Worm (Caenorhabditis elegans) whole organism, early embryonic: Measurements from ENCODE around the gene pqn-79.
"Not testable (repeated sequence)": the region's sequence is repeated elsewhere in the genome, so short reads cannot be mapped to it uniquely, and the experiment has no call there.

Experiments
- B0310.2 ChIP-seq: sonication (generic microtip); optimal IDR thresholded peaks from 2 replicates; lab custom pipeline; 2016; ENCODE audit warnings: mild to moderate bottlenecking, missing genetic modification characterization, missing compliant biosample characterization
- F13C5.2 ChIP-seq: sonication (generic microtip); optimal IDR thresholded peaks from 2 replicates; lab custom pipeline; 2017; ENCODE audit warnings: mild to moderate bottlenecking, missing genetic modification characterization, inconsistent platforms, missing compliant biosample characterization
- aly-1 ChIP-seq: sonication (generic microtip); optimal IDR thresholded peaks from 2 replicates; lab custom pipeline; 2016; ENCODE audit warnings: missing genetic modification characterization, missing compliant biosample characterization
- ama-1 ChIP-seq: fragments of 150-350 bp; optimal IDR thresholded peaks from 2 replicates; lab custom pipeline; 2014
- ceh-13 ChIP-seq: fragments of 200-800 bp; sonication (Bioruptor generic); optimal IDR thresholded peaks from 2 replicates; lab custom pipeline; 2018; ENCODE audit warnings: mild to moderate bottlenecking, missing genetic modification characterization, missing compliant biosample characterization
- ceh-36 ChIP-seq: sonication (generic microtip); optimal IDR thresholded peaks from 2 replicates; lab custom pipeline; 2016; ENCODE audit warnings: missing genetic modification characterization, inconsistent platforms, missing compliant biosample characterization
- ets-7 ChIP-seq: sonication (generic microtip); optimal IDR thresholded peaks from 2 replicates; lab custom pipeline; 2016; ENCODE audit warnings: missing genotype, missing genetic modification characterization, missing compliant biosample characterization
- flt-1 ChIP-seq: fragments of 200-800 bp; sonication (Bioruptor generic); IDR thresholded peaks from 2 replicates; pipeline ENCODE4 v1.3.6; 2022; ENCODE audit warnings: missing genetic modification characterization, missing compliant biosample characterization
- hmbx-1 ChIP-seq: sonication (generic microtip); optimal IDR thresholded peaks from 2 replicates; lab custom pipeline; 2016; ENCODE audit warnings: mild to moderate bottlenecking, missing genetic modification characterization, missing compliant biosample characterization
- hmg-4 ChIP-seq: fragments of 200-800 bp; sonication (Bioruptor generic); optimal IDR thresholded peaks from 2 replicates; lab custom pipeline; 2018; ENCODE audit warnings: mild to moderate bottlenecking, missing genetic modification characterization, missing compliant biosample characterization
- hnd-1 ChIP-seq: sonication (generic microtip); optimal IDR thresholded peaks from 2 replicates; lab custom pipeline; 2016; ENCODE audit warnings: missing genetic modification characterization, missing compliant biosample characterization
- pes-1 ChIP-seq: fragments of 200-800 bp; sonication (Bioruptor generic); IDR thresholded peaks from 2 replicates; pipeline ENCODE4 v1.3.6; 2022; ENCODE audit warnings: missing genetic modification reagents, missing genetic modification characterization, missing compliant biosample characterization
- scrt-1 ChIP-seq: fragments of 200-800 bp; sonication (Bioruptor generic); IDR thresholded peaks from 2 replicates; pipeline ENCODE4 v1.3.6; 2022; ENCODE audit warnings: missing genetic modification characterization, missing compliant biosample characterization
- sea-1 ChIP-seq: fragments of 200-800 bp; sonication (Bioruptor generic); conservative IDR thresholded peaks from 2 replicates; pipeline ENCODE4 v1.3.6; 2022; ENCODE audit warnings: missing genetic modification characterization, missing compliant biosample characterization
- tbx-11 ChIP-seq: fragments of 200-800 bp; sonication (Bioruptor generic); IDR thresholded peaks from 2 replicates; pipeline ENCODE4 v1.3.6; 2022; ENCODE audit warnings: missing genetic modification characterization, missing compliant biosample characterization
- tbx-37 ChIP-seq: fragments of 200-800 bp; sonication (Bioruptor generic); conservative IDR thresholded peaks from 2 replicates; pipeline ENCODE4 v1.3.6; 2022; ENCODE audit warnings: missing genetic modification reagents, missing genetic modification characterization, missing compliant biosample characterization
- tra-4 ChIP-seq: sonication (generic microtip); optimal IDR thresholded peaks from 2 replicates; lab custom pipeline; 2017; ENCODE audit warnings: missing genetic modification characterization, missing compliant biosample characterization

Gene pqn-79

ce11 chrIV:15573863-15574262 lies 21.5 kb upstream of the pqn-79 start:
- TF ChIP-seq tbx-37 (GFP tag; lab: Robert Waterston, UW), result no peak
- TF ChIP-seq hmg-4 (GFP tag; lab: Kevin White, UChicago), result no peak
- no peak for TF ChIP-seq B0310.2 (tag; lab: Kevin White, UChicago)
- TF ChIP-seq hnd-1 (tag; lab: Kevin White, UChicago), result no peak
- TF ChIP-seq ceh-13 (GFP tag; lab: Kevin White, UChicago), result no peak
- no peak for TF ChIP-seq pes-1 (GFP tag; lab: Robert Waterston, UW)
- no peak for TF ChIP-seq ama-1
- TF ChIP-seq tbx-11 (GFP tag; lab: Robert Waterston, UW), result no peak
- TF ChIP-seq hmbx-1, result no peak
- no peak for TF ChIP-seq aly-1 (tag; lab: Kevin White, UChicago)
- TF ChIP-seq ets-7 (tag; lab: Kevin White, UChicago), result no peak
- no peak for TF ChIP-seq ceh-36 (tag; lab: Kevin White, UChicago)
- no peak for TF ChIP-seq sea-1
- no peak for TF ChIP-seq tra-4 (tag; lab: Kevin White, UChicago)
- no peak for TF ChIP-seq F13C5.2 (tag; lab: Kevin White, UChicago)
- TF ChIP-seq scrt-1 (GFP tag; lab: Robert Waterston, UW), result no peak
- no peak for TF ChIP-seq flt-1

ce11 chrIV:15578786-15579185 lies 16.6 kb upstream of the pqn-79 start, which contains the start of gene pqn-76:
Gene pqn-76 (plus strand): TSS chrIV:15579086.
- not testable (repeated sequence) for TF ChIP-seq hnd-1 (tag; lab: Kevin White, UChicago); tbx-37 (GFP tag; lab: Robert Waterston, UW); B0310.2 (tag; lab: Kevin White, UChicago)

ce11 chrIV:15583620-15584019 lies 11.8 kb upstream of the pqn-79 start, which contains the start of gene Y105C5A.508:
Gene Y105C5A.508 (plus strand): TSS chrIV:15583920.
- TF ChIP-seq ceh-13 (GFP tag; lab: Kevin White, UChicago) (no peak), hmbx-1 (no peak), pes-1 (GFP tag; lab: Robert Waterston, UW) (no peak), ets-7 (tag; lab: Kevin White, UChicago) (no peak), scrt-1 (GFP tag; lab: Robert Waterston, UW) (no peak), ama-1 (no peak), aly-1 (tag; lab: Kevin White, UChicago) (no peak), tbx-37 (GFP tag; lab: Robert Waterston, UW) (no peak), F13C5.2 (tag; lab: Kevin White, UChicago) (no peak), B0310.2 (tag; lab: Kevin White, UChicago) (no peak), tra-4 (tag; lab: Kevin White, UChicago) (no peak), ceh-36 (tag; lab: Kevin White, UChicago) (no peak), hmg-4 (GFP tag; lab: Kevin White, UChicago) (no peak), hnd-1 (tag; lab: Kevin White, UChicago) (no peak), sea-1 (no peak), flt-1 (no peak), tbx-11 (GFP tag; lab: Robert Waterston, UW) (no peak)

- TF ChIP-seq ets-7 (tag; lab: Kevin White, UChicago), result no peak
- TF ChIP-seq flt-1, result no peak
- TF ChIP-seq ceh-36 (tag; lab: Kevin White, UChicago), result no peak
- no peak for TF ChIP-seq scrt-1 (GFP tag; lab: Robert Waterston, UW)
- no peak for TF ChIP-seq hmg-4 (GFP tag; lab: Kevin White, UChicago)
- no peak for TF ChIP-seq B0310.2 (tag; lab: Kevin White, UChicago)
- TF ChIP-seq tbx-11 (GFP tag; lab: Robert Waterston, UW), result no peak
- TF ChIP-seq sea-1, result no peak
- no peak for TF ChIP-seq tbx-37 (GFP tag; lab: Robert Waterston, UW)
- no peak for TF ChIP-seq tra-4 (tag; lab: Kevin White, UChicago)
- no peak for TF ChIP-seq hnd-1 (tag; lab: Kevin White, UChicago)
- TF ChIP-seq F13C5.2 (tag; lab: Kevin White, UChicago), result no peak
- TF ChIP-seq hmbx-1, result no peak
- TF ChIP-seq ceh-13 (GFP tag; lab: Kevin White, UChicago), result no peak
- no peak for TF ChIP-seq aly-1 (tag; lab: Kevin White, UChicago)
- TF ChIP-seq ama-1, result no peak
- TF ChIP-seq pes-1 (GFP tag; lab: Robert Waterston, UW), result no peak
Observed at ce11 chrIV:15588879-15589278, 6.5 kb upstream of the pqn-79 start.

ce11 chrIV:15590397-15590796 lies 5.0 kb upstream of the pqn-79 start, which contains the start of gene abu-5:
Gene abu-5 (plus strand): TSS chrIV:15590697.
- not testable (repeated sequence) for TF ChIP-seq sea-1; pes-1 (GFP tag; lab: Robert Waterston, UW); B0310.2 (tag; lab: Kevin White, UChicago)

ce11 chrIV:15591975-15592374 lies 3.4 kb upstream of the pqn-79 start:
- TF ChIP-seq ama-1, result no peak
- TF ChIP-seq flt-1, result no peak
- no peak for TF ChIP-seq pes-1 (GFP tag; lab: Robert Waterston, UW)
- no peak for TF ChIP-seq ceh-36 (tag; lab: Kevin White, UChicago)
- no peak for TF ChIP-seq tbx-37 (GFP tag; lab: Robert Waterston, UW)
- TF ChIP-seq hmbx-1, result no peak
- TF ChIP-seq sea-1, result no peak

ce11 chrIV:15593078-15593477 lies 2.3 kb upstream of the pqn-79 start:
- TF ChIP-seq sea-1 (no peak), tbx-11 (GFP tag; lab: Robert Waterston, UW) (no peak), aly-1 (tag; lab: Kevin White, UChicago) (no peak), ets-7 (tag; lab: Kevin White, UChicago) (no peak)

- TF ChIP-seq scrt-1 (GFP tag; lab: Robert Waterston, UW), result no peak
- no peak for TF ChIP-seq ama-1
- no peak for TF ChIP-seq tbx-37 (GFP tag; lab: Robert Waterston, UW)
- TF ChIP-seq ets-7 (tag; lab: Kevin White, UChicago), result no peak
- no peak for TF ChIP-seq ceh-36 (tag; lab: Kevin White, UChicago)
- TF ChIP-seq hmbx-1, result no peak
- no peak for TF ChIP-seq pes-1 (GFP tag; lab: Robert Waterston, UW)
- TF ChIP-seq aly-1 (tag; lab: Kevin White, UChicago), result no peak
- TF ChIP-seq B0310.2 (tag; lab: Kevin White, UChicago), result no peak
- no peak for TF ChIP-seq ceh-13 (GFP tag; lab: Kevin White, UChicago)
- TF ChIP-seq flt-1, result no peak
- no peak for TF ChIP-seq hmg-4 (GFP tag; lab: Kevin White, UChicago)
- TF ChIP-seq hnd-1 (tag; lab: Kevin White, UChicago), result no peak
- no peak for TF ChIP-seq tbx-11 (GFP tag; lab: Robert Waterston, UW)
Observed at ce11 chrIV:15604194-15604593, 8.8 kb downstream of the pqn-79 start.
